Fruit fly (Drosophila melanogaster) whole organism, embryonic: ENCODE measurements around the gene CG33702.

Experiments
- Awh ChIP-seq: fragments of 200-800 bp; sonication (Bioruptor generic); IDR thresholded peaks from 2 replicates; pipeline ENCODE4, ENCODE4 v1.3.6; 2022; ENCODE audit warnings: missing biosample characterization, missing genetic modification characterization
- Blimp-1 ChIP-seq: fragments of 200-800 bp; sonication (Bioruptor generic); optimal IDR thresholded peaks from 3 replicates; lab custom pipeline; 2018; ENCODE audit warnings: missing biosample characterization, missing genetic modification characterization, mild to moderate bottlenecking, moderate library complexity, missing genetic modification reagents
- Bteb2 ChIP-seq: fragments of 200-800 bp; sonication (Bioruptor generic); optimal IDR thresholded peaks from 2 replicates; lab custom pipeline; 2016; ENCODE audit warnings: missing biosample characterization, missing genetic modification characterization
- CG10979 ChIP-seq: fragments of 200-800 bp; sonication (Bioruptor generic); optimal IDR thresholded peaks from 2 replicates; lab custom pipeline; 2018; ENCODE audit warnings: missing biosample characterization, mild to moderate bottlenecking, missing genetic modification characterization, moderate library complexity
- CG11093 ChIP-seq: fragments of 200-800 bp; sonication (Bioruptor generic); IDR thresholded peaks from 3 replicates; pipeline ENCODE4 v1.3.6; 2022; ENCODE audit warnings: missing biosample characterization, missing genetic modification characterization
- CG12219 ChIP-seq: fragments of 200-800 bp; sonication (Bioruptor generic); optimal IDR thresholded peaks from 3 replicates; lab custom pipeline; 2018; ENCODE audit warnings: missing biosample characterization, mild to moderate bottlenecking, missing genetic modification characterization
- CG12391 ChIP-seq: fragments of 200-800 bp; sonication (Bioruptor generic); optimal IDR thresholded peaks from 3 replicates; lab custom pipeline; 2018; ENCODE audit warnings: missing biosample characterization, mild to moderate bottlenecking, missing genetic modification characterization, moderate library complexity
- CG14860 ChIP-seq: fragments of 200-800 bp; sonication (Bioruptor generic); IDR thresholded peaks from 3 replicates; pipeline ENCODE4 v1.3.6; 2022; ENCODE audit warnings: missing biosample characterization, missing genetic modification characterization; ENCODE audit not compliant: partially characterized antibody
- CG17359 ChIP-seq: fragments of 200-800 bp; sonication (Bioruptor generic); optimal IDR thresholded peaks from 3 replicates; lab custom pipeline; 2018; ENCODE audit warnings: missing biosample characterization, mild to moderate bottlenecking, missing genetic modification characterization, moderate library complexity
- CG17912 ChIP-seq: fragments of 200-800 bp; sonication (Bioruptor generic); optimal IDR thresholded peaks from 2 replicates; lab custom pipeline; 2018; ENCODE audit warnings: missing biosample characterization, mild to moderate bottlenecking, missing genetic modification characterization
- CG1792 ChIP-seq: fragments of 200-800 bp; sonication (Bioruptor generic); optimal IDR thresholded peaks from 2 replicates; lab custom pipeline; 2016; ENCODE audit warnings: missing biosample characterization, missing genetic modification characterization
- CG31388 ChIP-seq: fragments of 200-800 bp; sonication (Bioruptor generic); optimal IDR thresholded peaks from 2 replicates; lab custom pipeline; 2016; ENCODE audit warnings: missing biosample characterization, missing genetic modification characterization
- CG3407 ChIP-seq: fragments of 200-800 bp; sonication (Bioruptor generic); optimal IDR thresholded peaks from 2 replicates; lab custom pipeline; 2018; ENCODE audit warnings: missing biosample characterization, mild to moderate bottlenecking, missing genetic modification characterization
- CG5953 ChIP-seq: fragments of 200-800 bp; sonication (Bioruptor generic); IDR thresholded peaks from 2 replicates; pipeline ENCODE4 v1.3.6; 2022; ENCODE audit warnings: missing biosample characterization, missing genetic modification characterization
- CG7271 ChIP-seq: fragments of 200-800 bp; sonication (Bioruptor generic); optimal IDR thresholded peaks from 2 replicates; lab custom pipeline; 2018; ENCODE audit warnings: missing biosample characterization, mild to moderate bottlenecking, missing genetic modification characterization, moderate library complexity
- CG8290 ChIP-seq, 3 experiments: fragments of 200-800 bp; sonication (Bioruptor generic); optimal IDR thresholded peaks; 2 replicates each; lab custom pipeline; 2016 to 2019; ENCODE audit warnings: missing biosample characterization in 3 of 3, missing genetic modification characterization in 3 of 3, mild to moderate bottlenecking in 2 of 3, moderate library complexity in 1 of 3
- CG8765 ChIP-seq: fragments of 200-800 bp; sonication (Bioruptor generic); IDR thresholded peaks from 2 replicates; pipeline ENCODE4 v1.3.6; 2022; ENCODE audit warnings: missing biosample characterization, missing genetic modification characterization
- CG9797 ChIP-seq: fragments of 200-800 bp; sonication (Bioruptor generic); optimal IDR thresholded peaks from 3 replicates; lab custom pipeline; 2018; ENCODE audit warnings: missing biosample characterization, mild to moderate bottlenecking, missing genetic modification characterization
- D19A ChIP-seq: fragments of 200-800 bp; optimal IDR thresholded peaks from 3 replicates; lab custom pipeline; 2019; ENCODE audit warnings: missing biosample characterization, mild to moderate bottlenecking, missing genetic modification characterization, moderate library complexity
- Dip3 ChIP-seq: fragments of 200-800 bp; sonication (Bioruptor generic); optimal IDR thresholded peaks from 3 replicates; lab custom pipeline; 2016; ENCODE audit warnings: missing biosample characterization, missing genetic modification characterization
- HLHmδ ChIP-seq: fragments of 200-800 bp; sonication (Bioruptor generic); optimal IDR thresholded peaks from 2 replicates; lab custom pipeline; 2018; ENCODE audit warnings: missing biosample characterization, mild to moderate bottlenecking, missing genetic modification characterization, moderate library complexity
- Hr51 ChIP-seq, 2 experiments: fragments of 200-800 bp; sonication (Bioruptor generic); optimal IDR thresholded peaks; 2 replicates in 1 of 2; 3 replicates in 1 of 2; lab custom pipeline; 2016 to 2018; ENCODE audit warnings: missing biosample characterization in 2 of 2, missing genetic modification characterization in 2 of 2, mild to moderate bottlenecking in 1 of 2, moderate library complexity in 1 of 2
- MESR4 ChIP-seq: fragments of 200-800 bp; sonication (Bioruptor generic); optimal IDR thresholded peaks from 2 replicates; lab custom pipeline; 2018; ENCODE audit warnings: missing biosample characterization, mild to moderate bottlenecking, missing genetic modification characterization, moderate library complexity
- Max ChIP-seq: fragments of 200-800 bp; sonication (Bioruptor generic); optimal IDR thresholded peaks from 2 replicates; lab custom pipeline; 2016; ENCODE audit warnings: missing biosample characterization, mild to moderate bottlenecking, missing genetic modification characterization
- Oaz ChIP-seq: fragments of 200-800 bp; sonication (Bioruptor generic); IDR thresholded peaks from 2 replicates; pipeline ENCODE4 v1.3.6; 2022; ENCODE audit warnings: missing biosample characterization, missing genetic modification characterization
- Spps ChIP-seq: fragments of 200-800 bp; sonication (Bioruptor generic); optimal IDR thresholded peaks from 2 replicates; lab custom pipeline; 2018; ENCODE audit warnings: missing biosample characterization, mild to moderate bottlenecking, missing genetic modification characterization
- Stat92E ChIP-seq, 3 experiments: fragments of >200 bp in 2 of 3; fragments of 200-800 bp in 1 of 3; sonication (Bioruptor generic) in 1 of 3; optimal IDR thresholded peaks; 2 replicates each; lab custom pipeline; 2017 to 2019; ENCODE audit warnings: missing biosample characterization in 3 of 3, missing genetic modification characterization in 3 of 3, mild to moderate bottlenecking in 1 of 3, moderate library complexity in 1 of 3
- aop ChIP-seq: fragments of 200-800 bp; sonication (Bioruptor generic); IDR thresholded peaks from 2 replicates; pipeline ENCODE4 v1.3.6; 2022; ENCODE audit warnings: missing biosample characterization, missing genetic modification characterization
- cato ChIP-seq: fragments of 200-800 bp; sonication (Bioruptor generic); optimal IDR thresholded peaks from 2 replicates; lab custom pipeline; 2016; ENCODE audit warnings: missing biosample characterization, missing genetic modification characterization, borderline replicate concordance
- caup ChIP-seq: fragments of 200-800 bp; sonication (Bioruptor generic); optimal IDR thresholded peaks from 3 replicates; lab custom pipeline; 2017; ENCODE audit warnings: missing biosample characterization, mild to moderate bottlenecking, missing genetic modification characterization, moderate library complexity; ENCODE audit not compliant: severe bottlenecking
- chinmo ChIP-seq: fragments of 200-800 bp; sonication (Bioruptor generic); IDR thresholded peaks from 4 replicates; pipeline ENCODE4 v1.3.6; 2022; ENCODE audit warnings: missing biosample characterization, missing genetic modification characterization; ENCODE audit not compliant: partially characterized antibody
- corto ChIP-seq: fragments of 200-800 bp; sonication (Bioruptor generic); optimal IDR thresholded peaks from 2 replicates; lab custom pipeline; 2016; ENCODE audit warnings: missing biosample characterization, mild to moderate bottlenecking, missing genetic modification characterization, moderate library complexity
- dati ChIP-seq: fragments of 200-800 bp; sonication (Bioruptor generic); IDR thresholded peaks from 2 replicates; pipeline ENCODE4 v1.3.6; 2022; ENCODE audit warnings: missing biosample characterization, missing genetic modification characterization
- dm ChIP-seq: fragments of 200-800 bp; sonication (Bioruptor generic); optimal IDR thresholded peaks from 3 replicates; lab custom pipeline; 2016; ENCODE audit warnings: missing biosample characterization, missing genetic modification characterization
- en ChIP-seq: fragments of 200-800 bp; sonication (Bioruptor generic); optimal IDR thresholded peaks from 2 replicates; lab custom pipeline; 2016; ENCODE audit warnings: missing biosample characterization, missing genetic modification characterization
- fru ChIP-seq: fragments of >200 bp; optimal IDR thresholded peaks from 2 replicates; lab custom pipeline; 2017
- gcm ChIP-seq: fragments of 200-800 bp; sonication (Bioruptor generic); optimal IDR thresholded peaks from 2 replicates; lab custom pipeline; 2019; ENCODE audit warnings: missing biosample characterization, mild to moderate bottlenecking, missing genetic modification characterization, moderate library complexity
- ken ChIP-seq: fragments of 200-800 bp; sonication (Bioruptor generic); IDR thresholded peaks from 3 replicates; pipeline ENCODE4 v1.3.6; 2022; ENCODE audit warnings: missing biosample characterization, missing genetic modification characterization
- kni ChIP-seq: fragments of 200-800 bp; sonication (Bioruptor generic); optimal IDR thresholded peaks from 3 replicates; lab custom pipeline; 2017; ENCODE audit warnings: mild to moderate bottlenecking, missing biosample characterization, missing genetic modification reagents, missing genetic modification characterization
- luna ChIP-seq: fragments of 200-800 bp; sonication (Bioruptor generic); optimal IDR thresholded peaks from 2 replicates; lab custom pipeline; 2016; ENCODE audit warnings: missing biosample characterization, missing genetic modification characterization
- otp ChIP-seq: fragments of 200-800 bp; sonication (Bioruptor generic); IDR thresholded peaks from 3 replicates; pipeline ENCODE4, ENCODE4 v1.3.6; 2022; ENCODE audit warnings: missing biosample characterization, missing genetic modification characterization
- repo ChIP-seq: fragments of 200-800 bp; sonication (Bioruptor generic); optimal IDR thresholded peaks from 2 replicates; lab custom pipeline; 2016; ENCODE audit warnings: missing biosample characterization, missing genetic modification characterization
- sens-2 ChIP-seq: fragments of 200-800 bp; sonication (Bioruptor generic); IDR thresholded peaks from 2 replicates; pipeline ENCODE4 v1.3.6; 2022; ENCODE audit warnings: missing biosample characterization, missing genetic modification characterization
- sim ChIP-seq: fragments of 200-800 bp; sonication (Bioruptor generic); IDR thresholded peaks from 2 replicates; pipeline ENCODE4 v1.3.6; 2022; ENCODE audit warnings: missing biosample characterization, missing genetic modification characterization
- sima ChIP-seq: fragments of 200-800 bp; sonication (Bioruptor generic); optimal IDR thresholded peaks from 2 replicates; lab custom pipeline; 2016; ENCODE audit warnings: missing biosample characterization, missing genetic modification characterization
- slp2 ChIP-seq: fragments of 200-800 bp; sonication (Bioruptor generic); optimal IDR thresholded peaks from 2 replicates; lab custom pipeline; 2016; ENCODE audit warnings: missing biosample characterization, missing genetic modification characterization
- so ChIP-seq: fragments of 200-800 bp; sonication (Bioruptor generic); IDR thresholded peaks from 3 replicates; pipeline ENCODE4 v1.3.6; 2022; ENCODE audit warnings: missing biosample characterization, missing genetic modification characterization
- sob ChIP-seq: fragments of 200-800 bp; sonication (Bioruptor generic); IDR thresholded peaks from 2 replicates; pipeline ENCODE4 v1.3.6; 2022; ENCODE audit warnings: missing biosample characterization, missing genetic modification characterization

CG33702 gene

dm6 chr3L:9509037-9509830 is 4.0 kb downstream of the CG33702 start, which contains the start of gene CG3408 (continued):
- peak; percentile 7 for TF ChIP-seq kni (GFP tag; lab: Kevin White, UChicago)
- TF ChIP-seq CG8765 = no peak
- TF ChIP-seq CG14860 (GFP tag; lab: Robert Waterston, UW) = peak; percentile 46; the same call in 1 of the 3 replicates
- no peak for TF ChIP-seq fru
- TF ChIP-seq slp2 = no peak
- no peak for TF ChIP-seq otp (GFP tag; lab: Robert Waterston, UW)
- TF ChIP-seq CG11093 (GFP tag; lab: Robert Waterston, UW) = no peak
- peak; percentile 36; the same call in 1 of the 3 replicates for TF ChIP-seq ken
- TF ChIP-seq CG17912 = no peak
- no peak for TF ChIP-seq Oaz (GFP tag; lab: Robert Waterston, UW)
- TF ChIP-seq Awh = no peak
- peak; percentile 38 for TF ChIP-seq Max (GFP tag; lab: Kevin White, UChicago)
- TF ChIP-seq en (GFP tag; lab: Kevin White, UChicago) = no peak
- peak; percentile 77; the same call in 1 of the 4 replicates for TF ChIP-seq chinmo
- TF ChIP-seq gcm (GFP tag; lab: Kevin White, UChicago) = no peak
- TF ChIP-seq Stat92E (GFP tag; optimal IDR thresholded peaks at IDR 0.05; lab: Kevin White, UChicago) = peak in 1 of 3 experiments; percentile 50
- no peak for TF ChIP-seq Bteb2
- no peak for TF ChIP-seq corto
- no peak for TF ChIP-seq repo (GFP tag; lab: Kevin White, UChicago)
- TF ChIP-seq CG31388 (GFP tag; lab: Kevin White, UChicago) = no peak
- no peak for TF ChIP-seq CG12219 (GFP tag; lab: Kevin White, UChicago)
- no peak for TF ChIP-seq CG7271 (tag; lab: Kevin White, UChicago)
- peak; percentile 17 for TF ChIP-seq CG8290 (GFP tag; optimal IDR thresholded peaks at IDR 0.05; lab: Kevin White, UChicago)
- TF ChIP-seq CG8290 (tag; optimal IDR thresholded peaks at IDR 0.05; lab: Kevin White, UChicago) = peak in 1 of 2 experiments; percentile 48
- no peak for TF ChIP-seq CG10979 (tag; lab: Kevin White, UChicago)
- no peak for TF ChIP-seq Spps (tag; lab: Kevin White, UChicago)
- peak; percentile 95 for TF ChIP-seq CG9797 (GFP tag; lab: Kevin White, UChicago)
- no peak for TF ChIP-seq sens-2
- 0 out of 2 replicates have a peak, but pooled peaks have one; percentile 14 for TF ChIP-seq sob
- 0 out of 3 replicates have a peak, but pooled peaks have one; percentile 11 for TF ChIP-seq so
- no peak for TF ChIP-seq Dip3
- TF ChIP-seq luna (GFP tag; lab: Kevin White, UChicago) = no peak
- no peak for TF ChIP-seq caup (GFP tag; lab: Kevin White, UChicago)
- TF ChIP-seq Hr51 (GFP tag; optimal IDR thresholded peaks at IDR 0.05; lab: Kevin White, UChicago) = peak in 1 of 2 experiments; percentile 18
- TF ChIP-seq CG5953 (GFP tag; lab: Robert Waterston, UW) = no peak
- no peak for TF ChIP-seq Blimp-1 (GFP tag; lab: Kevin White, UChicago)
- TF ChIP-seq dati (GFP tag; lab: Robert Waterston, UW) = no peak
- TF ChIP-seq HLHmδ (GFP tag; lab: Kevin White, UChicago) = no peak
- TF ChIP-seq CG3407 = no peak
- no peak for TF ChIP-seq sima (GFP tag; lab: Kevin White, UChicago)
- TF ChIP-seq MESR4 (GFP tag; lab: Kevin White, UChicago) = peak; percentile 35
- TF ChIP-seq dm (GFP tag; lab: Kevin White, UChicago) = no peak
- TF ChIP-seq sim (GFP tag; lab: Robert Waterston, UW) = no peak
- no peak for TF ChIP-seq cato
- no peak for TF ChIP-seq CG1792 (GFP tag; lab: Kevin White, UChicago)
- TF ChIP-seq CG17359 (tag; lab: Kevin White, UChicago) = peak; percentile 20
- TF ChIP-seq D19A = no peak
- peak; percentile 24 for TF ChIP-seq CG12391
- no peak for TF ChIP-seq aop (GFP tag; lab: Robert Waterston, UW)
